Fruit fly (Drosophila melanogaster) whole organism, embryonic: ENCODE results near the gene CG11726.

ENCODE experiments used
- Adf1 ChIP-seq: fragments of 200-800 bp; sonication (Bioruptor generic); IDR thresholded peaks from 2 replicates; pipeline ENCODE4 v1.3.6; 2022; ENCODE audit warnings: missing biosample characterization, missing genetic modification characterization
- BEAF-32 ChIP-seq: fragments of 200-800 bp; sonication (Bioruptor generic); optimal IDR thresholded peaks from 3 replicates; lab custom pipeline; 2017; ENCODE audit warnings: missing biosample characterization, missing genetic modification characterization, mild to moderate bottlenecking, moderate library complexity, missing genetic modification reagents
- Blimp-1 ChIP-seq: fragments of 200-800 bp; sonication (Bioruptor generic); optimal IDR thresholded peaks from 3 replicates; lab custom pipeline; 2018; ENCODE audit warnings: missing biosample characterization, missing genetic modification characterization, mild to moderate bottlenecking, moderate library complexity, missing genetic modification reagents
- BtbVII ChIP-seq: fragments of 200-800 bp; sonication (Bioruptor generic); optimal IDR thresholded peaks from 3 replicates; lab custom pipeline; 2017; ENCODE audit warnings: missing biosample characterization, mild to moderate bottlenecking, missing genetic modification characterization
- CG11085 ChIP-seq: fragments of 200-800 bp; sonication (Bioruptor generic); IDR thresholded peaks from 2 replicates; pipeline ENCODE4 v1.3.6; 2022; ENCODE audit warnings: missing biosample characterization, missing genetic modification characterization
- CG12942 ChIP-seq: fragments of 200-800 bp; sonication (Bioruptor generic); optimal IDR thresholded peaks from 3 replicates; lab custom pipeline; 2016; ENCODE audit warnings: missing biosample characterization, missing genetic modification characterization
- CG13424 ChIP-seq: fragments of 200-800 bp; sonication (Bioruptor generic); optimal IDR thresholded peaks from 2 replicates; lab custom pipeline; 2019; ENCODE audit warnings: missing biosample characterization, mild to moderate bottlenecking, missing genetic modification characterization, moderate library complexity
- CG17385 ChIP-seq: fragments of 200-800 bp; sonication (Bioruptor generic); optimal IDR thresholded peaks from 3 replicates; lab custom pipeline; 2018; ENCODE audit warnings: missing biosample characterization, mild to moderate bottlenecking, missing genetic modification characterization
- CG17568 ChIP-seq: fragments of 200-800 bp; sonication (Bioruptor generic); optimal IDR thresholded peaks from 2 replicates; lab custom pipeline; 2018; ENCODE audit warnings: missing biosample characterization, mild to moderate bottlenecking, missing genetic modification characterization, moderate library complexity
- CG18599 ChIP-seq: fragments of 200-800 bp; sonication (Bioruptor generic); optimal IDR thresholded peaks from 3 replicates; lab custom pipeline; 2017; ENCODE audit warnings: missing biosample characterization, missing genetic modification characterization, mild to moderate bottlenecking, moderate library complexity, missing genetic modification reagents
- CG2116 ChIP-seq: fragments of 200-800 bp; sonication (Bioruptor generic); optimal IDR thresholded peaks from 3 replicates; lab custom pipeline; 2018; ENCODE audit warnings: missing biosample characterization, mild to moderate bottlenecking, missing genetic modification characterization
- CG2120 ChIP-seq: fragments of 200-800 bp; sonication (Bioruptor generic); optimal IDR thresholded peaks from 3 replicates; lab custom pipeline; 2016; ENCODE audit warnings: missing biosample characterization, missing genetic modification characterization
- CG34224 ChIP-seq: fragments of 200-800 bp; sonication (Bioruptor generic); IDR thresholded peaks from 3 replicates; pipeline ENCODE4 v1.3.6; 2022; ENCODE audit warnings: missing biosample characterization, missing genetic modification characterization; ENCODE audit not compliant: partially characterized antibody
- CG34376 ChIP-seq: fragments of 200-800 bp; sonication (Bioruptor generic); optimal IDR thresholded peaks from 2 replicates; lab custom pipeline; 2018; ENCODE audit warnings: missing biosample characterization, mild to moderate bottlenecking, missing genetic modification characterization
- CG4328 ChIP-seq: fragments of 200-800 bp; sonication (Bioruptor generic); optimal IDR thresholded peaks from 3 replicates; lab custom pipeline; 2017; ENCODE audit warnings: missing biosample characterization, missing genetic modification reagents, missing genetic modification characterization
- CG4404 ChIP-seq: fragments of 200-800 bp; sonication (Bioruptor generic); IDR thresholded peaks from 2 replicates; pipeline ENCODE4 v1.3.6; 2022; ENCODE audit warnings: missing biosample characterization, missing genetic modification characterization
- CG7357 ChIP-seq: fragments of 200-800 bp; sonication (Bioruptor generic); IDR thresholded peaks from 3 replicates; pipeline ENCODE4 v1.3.6; 2022; ENCODE audit warnings: missing biosample characterization, missing genetic modification characterization
- CG7786 ChIP-seq: fragments of 200-800 bp; sonication (Bioruptor generic); optimal IDR thresholded peaks from 2 replicates; lab custom pipeline; 2016; ENCODE audit warnings: missing biosample characterization, missing genetic modification characterization
- CG9215 ChIP-seq: fragments of 200-800 bp; sonication (Bioruptor generic); IDR thresholded peaks from 2 replicates; pipeline ENCODE4 v1.3.6; 2022; ENCODE audit warnings: missing biosample characterization, missing genetic modification characterization
- CG9817 ChIP-seq: fragments of 200-800 bp; sonication (Bioruptor generic); optimal IDR thresholded peaks from 2 replicates; lab custom pipeline; 2018; ENCODE audit warnings: missing biosample characterization, mild to moderate bottlenecking, missing genetic modification characterization, moderate library complexity
- CG9876 ChIP-seq: fragments of 200-800 bp; sonication (Bioruptor generic); optimal IDR thresholded peaks from 2 replicates; lab custom pipeline; 2016; ENCODE audit warnings: missing biosample characterization, missing genetic modification characterization
- Dbx ChIP-seq: fragments of 200-800 bp; sonication (Bioruptor generic); IDR thresholded peaks from 3 replicates; pipeline ENCODE4 v1.3.6; 2022; ENCODE audit warnings: missing biosample characterization, missing genetic modification characterization
- Dp ChIP-seq: fragments of 200-800 bp; sonication (Bioruptor generic); optimal IDR thresholded peaks from 2 replicates; lab custom pipeline; 2018; ENCODE audit warnings: missing biosample characterization, mild to moderate bottlenecking, missing genetic modification characterization, moderate library complexity
- Dref ChIP-seq: fragments of 200-800 bp; sonication (Bioruptor generic); IDR thresholded peaks from 2 replicates; pipeline ENCODE4 v1.3.6; 2022; ENCODE audit warnings: missing biosample characterization, missing genetic modification characterization
- Eip74EF ChIP-seq, 2 experiments: fragments of 200-800 bp in 1 of 2; fragments of >200 bp in 1 of 2; sonication (Bioruptor generic) in 1 of 2; optimal IDR thresholded peaks; 2 replicates each; lab custom pipeline; 2017 to 2019; ENCODE audit warnings: missing biosample characterization in 2 of 2, missing genetic modification characterization in 2 of 2, mild to moderate bottlenecking in 1 of 2, moderate library complexity in 1 of 2
- Fer1 ChIP-seq: fragments of 200-800 bp; sonication (Bioruptor generic); optimal IDR thresholded peaks from 2 replicates; lab custom pipeline; 2017; ENCODE audit warnings: missing biosample characterization, mild to moderate bottlenecking, missing genetic modification characterization
- Gsc ChIP-seq: fragments of 200-800 bp; sonication (Bioruptor generic); IDR thresholded peaks from 2 replicates; pipeline ENCODE4 v1.3.6; 2022; ENCODE audit warnings: missing biosample characterization, missing genetic modification characterization
- H2.0 ChIP-seq: fragments of 200-800 bp; sonication (Bioruptor generic); IDR thresholded peaks from 2 replicates; pipeline ENCODE4 v1.3.6; 2022; ENCODE audit warnings: missing biosample characterization, missing genetic modification characterization
- Hand ChIP-seq: fragments of 200-800 bp; sonication (Bioruptor generic); optimal IDR thresholded peaks from 2 replicates; lab custom pipeline; 2017; ENCODE audit warnings: mild to moderate bottlenecking, missing biosample characterization, missing genetic modification reagents, missing genetic modification characterization
- NfI ChIP-seq: fragments of 200-800 bp; sonication (Bioruptor generic); optimal IDR thresholded peaks from 3 replicates; lab custom pipeline; 2018; ENCODE audit warnings: missing biosample characterization, mild to moderate bottlenecking, missing genetic modification characterization, moderate library complexity
- abd-A ChIP-seq: fragments of 200-800 bp; sonication (Bioruptor generic); optimal IDR thresholded peaks from 3 replicates; lab custom pipeline; 2019; ENCODE audit warnings: missing biosample characterization, mild to moderate bottlenecking, missing genetic modification characterization, moderate library complexity
- bigmax ChIP-seq: fragments of 200-800 bp; sonication (Bioruptor generic); optimal IDR thresholded peaks from 2 replicates; lab custom pipeline; 2018; ENCODE audit warnings: missing biosample characterization, mild to moderate bottlenecking, missing genetic modification characterization
- corto ChIP-seq: fragments of 200-800 bp; sonication (Bioruptor generic); optimal IDR thresholded peaks from 2 replicates; lab custom pipeline; 2016; ENCODE audit warnings: missing biosample characterization, mild to moderate bottlenecking, missing genetic modification characterization, moderate library complexity
- dimm ChIP-seq: fragments of 200-800 bp; sonication (Bioruptor generic); IDR thresholded peaks from 2 replicates; pipeline ENCODE4 v1.3.6; 2022; ENCODE audit warnings: missing biosample characterization, missing genetic modification characterization
- dm ChIP-seq: fragments of 200-800 bp; sonication (Bioruptor generic); optimal IDR thresholded peaks from 3 replicates; lab custom pipeline; 2016; ENCODE audit warnings: missing biosample characterization, missing genetic modification characterization
- dpn ChIP-seq, 2 experiments: fragments of 200-800 bp; sonication (Bioruptor generic); optimal IDR thresholded peaks; 3 replicates each; lab custom pipeline; 2016; ENCODE audit warnings: missing biosample characterization in 2 of 2, missing genetic modification characterization in 2 of 2
- dysf ChIP-seq: fragments of 200-800 bp; sonication (Bioruptor generic); IDR thresholded peaks from 3 replicates; pipeline ENCODE4 v1.3.6; 2022; ENCODE audit warnings: missing biosample characterization, missing genetic modification characterization
- ewg ChIP-seq: fragments of 200-800 bp; sonication (Bioruptor generic); optimal IDR thresholded peaks from 3 replicates; lab custom pipeline; 2017; ENCODE audit warnings: mild to moderate bottlenecking, missing biosample characterization, missing genetic modification reagents, missing genetic modification characterization
- exex ChIP-seq: fragments of 200-800 bp; sonication (Bioruptor generic); optimal IDR thresholded peaks from 4 replicates; lab custom pipeline; 2018; ENCODE audit warnings: missing biosample characterization, mild to moderate bottlenecking, missing genetic modification characterization, moderate library complexity
- fd3F ChIP-seq: fragments of 200-800 bp; sonication (Bioruptor generic); optimal IDR thresholded peaks from 2 replicates; lab custom pipeline; 2018; ENCODE audit warnings: missing biosample characterization, mild to moderate bottlenecking, missing genetic modification characterization, moderate library complexity
- grn ChIP-seq: fragments of 200-800 bp; sonication (Bioruptor generic); optimal IDR thresholded peaks from 3 replicates; lab custom pipeline; 2017; ENCODE audit warnings: missing biosample characterization, missing genetic modification characterization
- gro ChIP-seq: fragments of 200-800 bp; sonication (Bioruptor generic); optimal IDR thresholded peaks from 2 replicates; lab custom pipeline; 2016; ENCODE audit warnings: missing biosample characterization, missing genetic modification characterization
- kay ChIP-seq: fragments of 200-800 bp; sonication (Bioruptor generic); optimal IDR thresholded peaks from 2 replicates; lab custom pipeline; 2016; ENCODE audit warnings: missing biosample characterization, missing genetic modification characterization
- lbe ChIP-seq: fragments of 200-800 bp; sonication (Bioruptor generic); optimal IDR thresholded peaks from 2 replicates; lab custom pipeline; 2016; ENCODE audit warnings: missing biosample characterization, mild to moderate bottlenecking, missing genetic modification characterization
- nmo ChIP-seq: fragments of 200-800 bp; sonication (Bioruptor generic); optimal IDR thresholded peaks from 2 replicates; lab custom pipeline; 2018; ENCODE audit warnings: missing biosample characterization, mild to moderate bottlenecking, missing genetic modification characterization, moderate library complexity
- peb ChIP-seq: fragments of 200-800 bp; sonication (Bioruptor generic); IDR thresholded peaks from 2 replicates; pipeline ENCODE4 v1.3.6; 2022; ENCODE audit warnings: missing biosample characterization, missing genetic modification characterization
- pnt ChIP-seq: fragments of 200-800 bp; sonication (Bioruptor generic); optimal IDR thresholded peaks from 3 replicates; lab custom pipeline; 2016; ENCODE audit warnings: missing biosample characterization, missing genetic modification characterization
- pros ChIP-seq: fragments of 200-800 bp; sonication (Bioruptor generic); optimal IDR thresholded peaks from 3 replicates; lab custom pipeline; 2019; ENCODE audit warnings: missing biosample characterization, mild to moderate bottlenecking, missing genetic modification characterization, moderate library complexity
- sima ChIP-seq: fragments of 200-800 bp; sonication (Bioruptor generic); optimal IDR thresholded peaks from 2 replicates; lab custom pipeline; 2016; ENCODE audit warnings: missing biosample characterization, missing genetic modification characterization
- slou ChIP-seq: fragments of 200-800 bp; sonication (Bioruptor generic); optimal IDR thresholded peaks from 3 replicates; lab custom pipeline; 2016; ENCODE audit warnings: missing biosample characterization, missing genetic modification characterization
- usp ChIP-seq: fragments of >200 bp; optimal IDR thresholded peaks from 2 replicates; lab custom pipeline; 2017; ENCODE audit warnings: missing biosample characterization, missing genetic modification characterization
- yki ChIP-seq: fragments of >200 bp; optimal IDR thresholded peaks from 3 replicates; lab custom pipeline; 2018

CG11726 gene

dm6 chr3L:11428390-11428789 is 33.9 kb downstream of the CG11726 start (continued):
- TF ChIP-seq pros: no peak
- TF ChIP-seq CG17385 (GFP tag; lab: Kevin White, UChicago): no peak
- TF ChIP-seq CG9876 (GFP tag; lab: Kevin White, UChicago): no peak
- no peak for TF ChIP-seq corto (GFP tag; lab: Kevin White, UChicago)
- TF ChIP-seq Dbx (GFP tag; lab: Robert Waterston, UW): no peak
- TF ChIP-seq Dref (GFP tag; lab: Robert Waterston, UW): no peak
- peak; percentile 7 for TF ChIP-seq CG17568 (GFP tag; lab: Kevin White, UChicago)
- no peak for TF ChIP-seq ewg (GFP tag; lab: Kevin White, UChicago)
- TF ChIP-seq peb (GFP tag; lab: Robert Waterston, UW): no peak
- no peak for TF ChIP-seq gro (GFP tag; lab: Kevin White, UChicago)
- TF ChIP-seq pnt (GFP tag; lab: Kevin White, UChicago): no peak
- peak; percentile 88 for TF ChIP-seq Adf1 (GFP tag; lab: Robert Waterston, UW)
- no peak for TF ChIP-seq BEAF-32
- no peak for TF ChIP-seq Blimp-1 (GFP tag; lab: Kevin White, UChicago)
- peak; percentile 54 for TF ChIP-seq yki
- TF ChIP-seq CG34224 (GFP tag; lab: Robert Waterston, UW): peak; percentile 36; the same call in 1 of the 3 replicates
- no peak for TF ChIP-seq Eip74EF (GFP tag; optimal IDR thresholded peaks at IDR 0.05; lab: Kevin White, UChicago)
- no peak for TF ChIP-seq CG2116
- no peak for TF ChIP-seq CG9215
- no peak for TF ChIP-seq CG7357
- TF ChIP-seq usp (GFP tag; lab: Kevin White, UChicago): no peak
- no peak for TF ChIP-seq bigmax (GFP tag; lab: Kevin White, UChicago)
- TF ChIP-seq CG7786: no peak
- TF ChIP-seq CG12942 (GFP tag; lab: Kevin White, UChicago): no peak
- no peak for TF ChIP-seq dm (GFP tag; lab: Kevin White, UChicago)
- TF ChIP-seq CG4328 (GFP tag; lab: Kevin White, UChicago): no peak
- TF ChIP-seq Dp (GFP tag; lab: Kevin White, UChicago): no peak
- no peak for TF ChIP-seq CG18599 (GFP tag; lab: Kevin White, UChicago)
- no peak for TF ChIP-seq BtbVII (GFP tag; lab: Kevin White, UChicago)
- no peak for TF ChIP-seq nmo
- no peak for TF ChIP-seq exex (tag; lab: Kevin White, UChicago)
- TF ChIP-seq Hand (GFP tag; lab: Kevin White, UChicago): no peak
- no peak for TF ChIP-seq sima (GFP tag; lab: Kevin White, UChicago)
- no peak for TF ChIP-seq CG13424 (tag; lab: Kevin White, UChicago)
- TF ChIP-seq Fer1 (GFP tag; lab: Kevin White, UChicago): no peak
- no peak for TF ChIP-seq dimm
- TF ChIP-seq dysf (GFP tag; lab: Robert Waterston, UW): no peak
- no peak for TF ChIP-seq Gsc (GFP tag; lab: Robert Waterston, UW)
- no peak for TF ChIP-seq CG2120 (GFP tag; lab: Kevin White, UChicago)
- TF ChIP-seq abd-A (tag; lab: Kevin White, UChicago): no peak
- no peak for TF ChIP-seq lbe (GFP tag; lab: Kevin White, UChicago)
- TF ChIP-seq CG11085: no peak
- no peak for TF ChIP-seq dpn (GFP tag; optimal IDR thresholded peaks at IDR 0.05; lab: Kevin White, UChicago)
- TF ChIP-seq slou (GFP tag; lab: Kevin White, UChicago): no peak
- TF ChIP-seq kay (GFP tag; lab: Kevin White, UChicago): no peak
- TF ChIP-seq CG34376 (GFP tag; lab: Kevin White, UChicago): no peak
- TF ChIP-seq grn (GFP tag; lab: Kevin White, UChicago): no peak
- no peak for TF ChIP-seq fd3F
- TF ChIP-seq H2.0 (GFP tag; lab: Robert Waterston, UW): no peak
- TF ChIP-seq CG9817 (tag; lab: Kevin White, UChicago): no peak
- TF ChIP-seq NfI (GFP tag; lab: Kevin White, UChicago): no peak
- TF ChIP-seq CG4404 (GFP tag; lab: Robert Waterston, UW): no peak
